Worm (Caenorhabditis elegans) whole organism, young adult: Measurements from ENCODE around the gene faxc-2.
A peak's percentile ranks its signal among the peaks of the same experiment; 100 is the strongest.

Experiments used
- B0035.1 ChIP-seq: sonication (generic microtip); optimal IDR thresholded peaks from 2 replicates; lab custom pipeline; 2016; ENCODE audit warnings: missing genetic modification characterization, mild to moderate bottlenecking, missing compliant biosample characterization, missing genotype, missing genetic modification reagents
- B0336.3 ChIP-seq: fragments of 200-800 bp; sonication (Bioruptor generic); IDR thresholded peaks from 2 replicates; pipeline ENCODE4 v1.3.6; 2022; ENCODE audit warnings: missing genetic modification characterization, missing compliant biosample characterization
- D2030.7 ChIP-seq: fragments of 200-800 bp; sonication (Bioruptor generic); IDR thresholded peaks from 2 replicates; pipeline ENCODE4 v1.3.6; 2022; ENCODE audit warnings: missing genetic modification reagents, missing genetic modification characterization, missing compliant biosample characterization
- F33H1.4 ChIP-seq: fragments of 200-800 bp; sonication (Bioruptor generic); IDR thresholded peaks from 2 replicates; pipeline ENCODE4 v1.3.6; 2022; ENCODE audit warnings: missing genetic modification reagents, missing genetic modification characterization, missing compliant biosample characterization
- K12H6.12 ChIP-seq: fragments of 200-800 bp; sonication (Bioruptor generic); optimal IDR thresholded peaks from 2 replicates; lab custom pipeline; 2018; ENCODE audit warnings: mild to moderate bottlenecking, missing genetic modification characterization, missing compliant biosample characterization
- Y53F4B.3 ChIP-seq: fragments of 200-800 bp; sonication (Bioruptor generic); IDR thresholded peaks from 2 replicates; pipeline ENCODE4 v1.3.6; 2022; ENCODE audit warnings: missing genetic modification reagents, missing genetic modification characterization, missing compliant biosample characterization
- Y53G8AR.9 ChIP-seq: fragments of 200-800 bp; sonication (Bioruptor generic); conservative IDR thresholded peaks from 2 replicates; pipeline ENCODE4 v1.3.6; 2022; ENCODE audit warnings: missing genetic modification reagents, missing genetic modification characterization, missing compliant biosample characterization
- Y95B8A.8 ChIP-seq: fragments of 200-800 bp; sonication (Bioruptor generic); IDR thresholded peaks from 2 replicates; pipeline ENCODE4 v1.3.6; 2022; ENCODE audit warnings: missing genetic modification reagents, missing genetic modification characterization, missing compliant biosample characterization
- ama-1 ChIP-seq, 3 experiments: fragments of 150-350 bp in 1 of 3; sonication (generic microtip) in 2 of 3; optimal IDR thresholded peaks; 2 replicates each; lab custom pipeline; 2014 to 2018; ENCODE audit warnings: missing biosample characterization in 2 of 3, missing genetic modification characterization in 2 of 3, missing genetic modification reagents in 2 of 3
- attf-3 ChIP-seq: fragments of 200-800 bp; sonication (Bioruptor generic); conservative IDR thresholded peaks from 2 replicates; pipeline ENCODE4 v1.3.6; 2022; ENCODE audit warnings: missing genetic modification reagents, missing genetic modification characterization, missing compliant biosample characterization
- cebp-1 ChIP-seq, 2 experiments: fragments of 200-800 bp in 1 of 2; sonication (Bioruptor generic) in 1 of 2; sonication (generic microtip) in 1 of 2; IDR thresholded peaks in 1 of 2; optimal IDR thresholded peaks in 1 of 2; 2 replicates each; pipeline versions ENCODE4 v1.3.6 to Lab custom; 2017 to 2022; ENCODE audit warnings: missing compliant biosample characterization in 2 of 2, missing genetic modification characterization in 2 of 2, mild to moderate bottlenecking in 1 of 2, missing genetic modification reagents in 1 of 2, moderate library complexity in 1 of 2
- ceh-27 ChIP-seq: fragments of 200-800 bp; sonication (Bioruptor generic); optimal IDR thresholded peaks from 2 replicates; lab custom pipeline; 2018; ENCODE audit warnings: mild to moderate bottlenecking, missing genetic modification characterization, moderate library complexity, missing compliant biosample characterization
- chd-7 ChIP-seq: sonication (generic microtip); optimal IDR thresholded peaks from 2 replicates; lab custom pipeline; 2016; ENCODE audit warnings: mild to moderate bottlenecking, missing genetic modification characterization, moderate library complexity, missing compliant biosample characterization
- die-1 ChIP-seq: sonication (generic microtip); optimal IDR thresholded peaks from 2 replicates; lab custom pipeline; 2016; ENCODE audit warnings: missing genotype, mild to moderate bottlenecking, missing genetic modification characterization, missing compliant biosample characterization
- dox-1 ChIP-seq: fragments of 200-800 bp; sonication (Bioruptor generic); IDR thresholded peaks from 2 replicates; pipeline ENCODE4 v1.3.6; 2022; ENCODE audit warnings: missing genetic modification reagents, missing genetic modification characterization, missing compliant biosample characterization
- egrh-3 ChIP-seq: fragments of 200-800 bp; sonication (Bioruptor generic); IDR thresholded peaks from 2 replicates; pipeline ENCODE4 v1.3.6; 2022; ENCODE audit warnings: missing genetic modification reagents, missing genetic modification characterization, missing compliant biosample characterization
- ekl-4 ChIP-seq: fragments of 200-800 bp; sonication (Bioruptor generic); IDR thresholded peaks from 2 replicates; pipeline ENCODE4 v1.3.6; 2022; ENCODE audit warnings: missing genetic modification reagents, missing genetic modification characterization, missing compliant biosample characterization
- ets-4 ChIP-seq: fragments of 200-800 bp; sonication (Bioruptor generic); optimal IDR thresholded peaks from 2 replicates; lab custom pipeline; 2018; ENCODE audit warnings: mild to moderate bottlenecking, missing genetic modification characterization, missing compliant biosample characterization
- lin-35 ChIP-seq, 3 experiments: fragments of 150-350 bp in 2 of 3; sonication (generic microtip) in 1 of 3; optimal IDR thresholded peaks; 2 replicates each; lab custom pipeline; 2014 to 2018; ENCODE audit warnings: missing biosample characterization in 3 of 3, missing genetic modification characterization in 3 of 3, missing genetic modification reagents in 3 of 3
- lin-54 ChIP-seq: fragments of 200-800 bp; sonication (Bioruptor generic); optimal IDR thresholded peaks from 2 replicates; lab custom pipeline; 2018; ENCODE audit warnings: mild to moderate bottlenecking, missing genetic modification characterization, missing compliant biosample characterization
- madf-10 ChIP-seq: sonication (generic microtip); optimal IDR thresholded peaks from 2 replicates; lab custom pipeline; 2016; ENCODE audit warnings: mild to moderate bottlenecking, missing genetic modification characterization, missing compliant biosample characterization
- madf-3 ChIP-seq: fragments of 200-800 bp; sonication (Bioruptor generic); IDR thresholded peaks from 2 replicates; pipeline ENCODE4 v1.3.6; 2022; ENCODE audit warnings: missing genetic modification reagents, missing genetic modification characterization, missing compliant biosample characterization
- mcd-1 ChIP-seq: fragments of 200-800 bp; sonication (Bioruptor generic); IDR thresholded peaks from 2 replicates; pipeline ENCODE4 v1.3.6; 2022; ENCODE audit warnings: missing genetic modification reagents, missing genetic modification characterization, missing compliant biosample characterization
- mxl-1 ChIP-seq: sonication (generic microtip); optimal IDR thresholded peaks from 2 replicates; lab custom pipeline; 2016; ENCODE audit warnings: missing genetic modification characterization, missing compliant biosample characterization
- nfya-1 ChIP-seq: sonication (generic microtip); optimal IDR thresholded peaks from 2 replicates; lab custom pipeline; 2017; ENCODE audit warnings: antibody characterized with exemption, missing compliant biosample characterization, missing genetic modification characterization, borderline replicate concordance; ENCODE audit not compliant: insufficient read depth
- nfya-2 ChIP-seq: fragments of 200-800 bp; sonication (Bioruptor generic); IDR thresholded peaks from 2 replicates; pipeline ENCODE4 v1.3.6; 2022; ENCODE audit warnings: missing genetic modification reagents, missing genetic modification characterization, missing compliant biosample characterization
- nfyb-1 ChIP-seq: fragments of 200-800 bp; sonication (Bioruptor generic); IDR thresholded peaks from 2 replicates; pipeline ENCODE4 v1.3.6; 2022; ENCODE audit warnings: missing genetic modification reagents, missing genetic modification characterization, missing compliant biosample characterization
- nhr-80 ChIP-seq: sonication (generic microtip); optimal IDR thresholded peaks from 2 replicates; lab custom pipeline; 2016; ENCODE audit warnings: missing genetic modification characterization, missing compliant biosample characterization
- nhr-90 ChIP-seq: sonication (generic microtip); optimal IDR thresholded peaks from 2 replicates; lab custom pipeline; 2016; ENCODE audit warnings: missing genotype, mild to moderate bottlenecking, missing genetic modification characterization, missing compliant biosample characterization
- pbrm-1 ChIP-seq: fragments of 200-800 bp; sonication (Bioruptor generic); IDR thresholded peaks from 2 replicates; pipeline ENCODE4 v1.3.6; 2022; ENCODE audit warnings: missing genetic modification reagents, missing genetic modification characterization, missing compliant biosample characterization
- pha-4 ChIP-seq: fragments of 150-350 bp; sonication (generic microtip); optimal IDR thresholded peaks from 2 replicates; lab custom pipeline; 2014; ENCODE audit warnings: missing biosample characterization, missing genetic modification reagents, missing genetic modification characterization
- rcor-1 ChIP-seq: fragments of 200-800 bp; sonication (Bioruptor generic); IDR thresholded peaks from 2 replicates; pipeline ENCODE4 v1.3.6; 2022; ENCODE audit warnings: missing genetic modification reagents, missing genetic modification characterization, missing compliant biosample characterization
- repo-1 ChIP-seq: sonication (generic microtip); optimal IDR thresholded peaks from 2 replicates; lab custom pipeline; 2017; ENCODE audit warnings: mild to moderate bottlenecking, missing genetic modification characterization, missing compliant biosample characterization
- snpc-4 ChIP-seq, 5 experiments: fragments of 150-350 bp in 1 of 5; sonication (generic microtip) in 4 of 5; optimal IDR thresholded peaks; 2 replicates each; lab custom pipeline; 2014 to 2018; ENCODE audit warnings: missing genetic modification characterization in 5 of 5, missing biosample characterization in 3 of 5, antibody characterized with exemption in 2 of 5, mild to moderate bottlenecking in 2 of 5, missing compliant biosample characterization in 2 of 5, missing genotype in 2 of 5, moderate library complexity in 2 of 5, missing genetic modification reagents in 1 of 5
- tbp1 ChIP-seq: fragments of 200-800 bp; sonication (Bioruptor generic); optimal IDR thresholded peaks from 2 replicates; lab custom pipeline; 2018; ENCODE audit warnings: mild to moderate bottlenecking, missing genetic modification characterization, missing compliant biosample characterization
- xnd-1 ChIP-seq: sonication (generic microtip); optimal IDR thresholded peaks from 2 replicates; lab custom pipeline; 2016; ENCODE audit warnings: missing genotype, missing genetic modification reagents, missing genetic modification characterization, missing compliant biosample characterization
- zfh-2 ChIP-seq: fragments of 200-800 bp; sonication (Bioruptor generic); conservative IDR thresholded peaks from 2 replicates; pipeline ENCODE4 v1.3.6; 2022; ENCODE audit warnings: missing genetic modification reagents, missing genetic modification characterization, missing compliant biosample characterization
- ztf-18 ChIP-seq: sonication (generic microtip); optimal IDR thresholded peaks from 2 replicates; lab custom pipeline; 2016; ENCODE audit warnings: missing genotype, mild to moderate bottlenecking, missing genetic modification characterization, missing compliant biosample characterization
- ztf-25 ChIP-seq: fragments of 200-800 bp; sonication (Bioruptor generic); IDR thresholded peaks from 2 replicates; pipeline ENCODE4 v1.3.6; 2022; ENCODE audit warnings: missing genetic modification reagents, missing genetic modification characterization, missing compliant biosample characterization
- ztf-26 ChIP-seq: sonication (generic microtip); optimal IDR thresholded peaks from 2 replicates; lab custom pipeline; 2017; ENCODE audit warnings: missing genetic modification characterization, missing compliant biosample characterization

Gene faxc-2

DNA sequence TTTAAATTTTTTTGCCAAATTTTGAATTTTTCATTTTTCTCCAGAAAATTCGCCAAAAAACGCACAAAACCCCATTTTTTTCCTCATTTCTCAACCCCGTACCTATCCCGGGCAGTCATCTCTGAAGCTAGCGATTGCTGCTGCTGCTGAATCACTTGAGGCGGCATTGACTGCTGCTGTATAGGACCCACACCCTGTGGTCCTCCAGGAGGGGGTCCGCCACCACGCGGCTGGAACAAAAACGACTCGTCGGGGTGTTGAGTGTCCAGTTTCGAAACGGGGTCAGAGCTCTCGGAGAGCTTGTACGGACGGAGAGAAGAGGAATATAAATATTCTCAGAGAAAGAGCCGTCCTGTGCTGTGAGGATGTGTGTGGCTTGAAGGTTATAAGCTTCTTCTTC lies 21.3 kb downstream of the faxc-2 start, which contains the start of gene sam-10:
TSS of gene sam-10 (minus strand) at position 167 of the 400 bp plus-strand sequence.
- TF ChIP-seq zfh-2 (peak; percentile 74), Y53G8AR.9 (GFP tag; lab: Robert Waterston, UW) (no peak), egrh-3 (GFP tag; lab: Robert Waterston, UW) (peak; percentile 33; the same call in 1 of the 2 replicates)
- TF ChIP-seq, all 124 proteins: peak for 2

DNA sequence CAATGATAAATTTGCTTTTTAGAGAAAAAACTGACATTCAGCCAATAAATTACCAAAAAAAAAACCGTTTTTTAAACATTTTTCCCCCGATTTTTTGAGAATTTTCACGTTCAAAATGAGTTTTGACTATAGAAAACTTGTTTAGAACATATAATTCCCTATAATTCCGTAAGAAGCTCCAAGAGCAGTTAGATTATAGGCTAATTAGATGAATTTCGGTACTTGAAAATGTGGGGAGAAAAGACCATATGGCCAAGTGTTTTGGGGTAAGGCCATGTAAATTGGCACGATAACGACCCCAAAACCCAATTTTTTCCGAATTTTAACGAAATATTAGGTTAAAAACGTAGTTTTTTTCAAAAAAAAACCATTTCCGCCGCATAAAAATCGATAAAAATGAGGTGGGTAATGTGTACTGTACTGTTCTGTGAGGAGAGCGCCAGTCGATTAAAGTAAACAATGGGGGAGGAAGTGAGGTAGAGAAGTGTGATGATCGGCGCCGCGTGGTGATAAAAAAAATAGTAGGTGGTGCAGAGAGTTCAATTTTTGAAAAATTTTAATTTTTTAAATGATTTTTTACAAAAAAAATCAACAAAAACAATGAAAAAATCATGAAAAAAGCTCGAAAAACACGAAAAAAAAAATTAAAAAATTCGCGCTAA lies 24.1 kb downstream of the faxc-2 start:
- TF ChIP-seq tbp1, result no peak
- no peak for TF ChIP-seq ztf-25 (GFP tag; lab: Robert Waterston, UW)
- no peak for TF ChIP-seq xnd-1 (tag; lab: Kevin White, UChicago)
- TF ChIP-seq ama-1 (optimal IDR thresholded peaks at IDR 0.05; lab: Kevin White, UChicago), result no peak
- no peak for TF ChIP-seq ama-1 (GFP tag; optimal IDR thresholded peaks at IDR 0.05; lab: Kevin White, UChicago)
- no peak for TF ChIP-seq rcor-1 (GFP tag; lab: Robert Waterston, UW)
- no peak for TF ChIP-seq repo-1 (tag; lab: Kevin White, UChicago)
- no peak for TF ChIP-seq nfya-2 (GFP tag; lab: Robert Waterston, UW)
- TF ChIP-seq mcd-1 (GFP tag; lab: Robert Waterston, UW), result no peak
- TF ChIP-seq nhr-80 (tag; lab: Kevin White, UChicago), result peak; percentile 63

DNA sequence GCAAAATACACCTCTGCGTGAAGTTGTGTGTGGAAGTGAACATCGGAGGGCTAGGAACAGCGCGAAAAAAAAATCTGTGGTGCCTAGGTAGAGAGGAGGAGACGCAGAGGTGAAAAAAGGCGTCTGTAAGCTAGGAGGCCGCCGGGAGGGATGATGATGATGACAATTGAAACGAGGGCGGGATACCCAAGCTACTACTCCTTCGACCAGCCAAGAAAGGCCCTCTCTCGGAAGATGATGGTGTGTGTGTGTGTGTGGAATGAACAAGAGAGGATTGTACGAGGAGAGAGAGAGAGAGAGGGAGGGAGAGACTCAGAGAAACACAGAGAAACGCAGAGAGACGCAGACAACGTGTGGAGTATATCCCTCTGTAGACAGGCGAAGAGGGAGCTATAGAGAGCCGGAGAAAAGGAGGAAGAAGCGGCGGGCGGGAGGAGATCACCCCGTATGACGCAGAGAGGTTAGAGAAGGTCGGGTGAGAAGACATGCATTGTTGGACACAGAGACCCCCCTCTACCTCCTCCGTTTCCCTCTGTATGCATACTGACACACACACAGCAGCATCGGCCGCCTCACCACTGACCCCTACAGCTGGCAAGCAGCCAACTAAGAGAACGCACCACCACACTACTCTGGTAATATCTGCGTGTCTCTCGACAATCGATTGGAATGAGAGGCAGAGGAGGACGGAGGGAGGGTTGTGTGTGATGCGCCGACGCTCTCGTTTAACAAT lies 26.0 kb downstream of the faxc-2 start:
- TF ChIP-seq snpc-4 (GFP tag; optimal IDR thresholded peaks at IDR 0.05; lab: Kevin White, UChicago) (peak; percentile 43), snpc-4 (tag; optimal IDR thresholded peaks at IDR 0.05; lab: Kevin White, UChicago) (peak; percentile 29 to 67 (median 50)), mcd-1 (GFP tag; lab: Robert Waterston, UW) (peak; percentile 41), B0035.1 (tag; lab: Kevin White, UChicago) (peak; percentile 1), Y95B8A.8 (0 out of 2 replicates have a peak, but pooled peaks have one; percentile 28), dox-1 (GFP tag; lab: Robert Waterston, UW) (peak; percentile 87), attf-3 (GFP tag; lab: Robert Waterston, UW) (peak; percentile 34; the same call in 1 of the 2 replicates), nhr-90 (tag; lab: Kevin White, UChicago) (peak; percentile 0), K12H6.12 (tag; lab: Kevin White, UChicago) (peak; percentile 95), ztf-26 (peak; percentile 51), lin-54 (peak; percentile 34), tbp1 (no peak), Y53F4B.3 (no peak), lin-35 (GFP tag; optimal IDR thresholded peaks at IDR 0.05; lab: Kevin White, UChicago) (peak in 1 of 3 experiments; percentile 25), chd-7 (tag; lab: Kevin White, UChicago) (peak; percentile 75), nfya-1 (tag; lab: Kevin White, UChicago) (no peak), ceh-27 (peak; percentile 79), die-1 (peak; percentile 43), madf-3 (GFP tag; lab: Robert Waterston, UW) (0 out of 2 replicates have a peak, but pooled peaks have one; percentile 12), cebp-1 (GFP tag; IDR thresholded peaks at IDR 0.05; lab: Robert Waterston, UW) (no peak), cebp-1 (tag; optimal IDR thresholded peaks at IDR 0.05; lab: Kevin White, UChicago) (peak; percentile 77), D2030.7 (GFP tag; lab: Robert Waterston, UW) (no peak), ztf-18 (tag; lab: Kevin White, UChicago) (peak; percentile 36), B0336.3 (peak; percentile 68), ekl-4 (GFP tag; lab: Robert Waterston, UW) (peak; percentile 49; the same call in 1 of the 2 replicates), ets-4 (no peak), madf-10 (tag; lab: Kevin White, UChicago) (peak; percentile 43), mxl-1 (tag; lab: Kevin White, UChicago) (no peak), F33H1.4 (GFP tag; lab: Robert Waterston, UW) (0 out of 2 replicates have a peak, but pooled peaks have one; percentile 14), Y53G8AR.9 (GFP tag; lab: Robert Waterston, UW) (no peak), pbrm-1 (peak; percentile 56; the same call in 1 of the 2 replicates), nfyb-1 (GFP tag; lab: Robert Waterston, UW) (0 out of 2 replicates have a peak, but pooled peaks have one; percentile 29), pha-4 (tag; lab: Kevin White, UChicago) (peak; percentile 7)
